Worm (Caenorhabditis elegans) whole organism, late embryonic: ENCODE data around the gene C46F11.5.

Experiments
- F13H6.1 ChIP-seq: sonication (generic microtip); optimal IDR thresholded peaks from 2 replicates; lab custom pipeline; 2016; ENCODE audit warnings: missing genetic modification characterization, missing compliant biosample characterization
- K09A11.1 ChIP-seq: sonication (generic microtip); optimal IDR thresholded peaks from 2 replicates; lab custom pipeline; 2017; ENCODE audit warnings: antibody characterized with exemption, mild to moderate bottlenecking, missing genetic modification characterization, missing compliant biosample characterization; ENCODE audit not compliant: insufficient read depth
- ceh-30 ChIP-seq: fragments of 150-350 bp; optimal IDR thresholded peaks from 2 replicates; lab custom pipeline; 2014; ENCODE audit warnings: missing biosample characterization, missing genetic modification characterization
- dmd-4 ChIP-seq: sonication (generic microtip); optimal IDR thresholded peaks from 2 replicates; lab custom pipeline; 2016; ENCODE audit warnings: borderline replicate concordance, missing genetic modification characterization, missing compliant biosample characterization
- eyg-1 ChIP-seq: sonication (generic microtip); optimal IDR thresholded peaks from 2 replicates; lab custom pipeline; 2016; ENCODE audit warnings: missing genotype, missing genetic modification characterization, missing compliant biosample characterization
- hlh-15 ChIP-seq: sonication (generic microtip); optimal IDR thresholded peaks from 2 replicates; lab custom pipeline; 2016; ENCODE audit warnings: missing genetic modification characterization, missing compliant biosample characterization
- hlh-6 ChIP-seq: sonication (generic microtip); optimal IDR thresholded peaks from 2 replicates; lab custom pipeline; 2016; ENCODE audit warnings: missing genotype, missing genetic modification characterization, missing compliant biosample characterization
- hlh-8 ChIP-seq: sonication (generic microtip); optimal IDR thresholded peaks from 2 replicates; lab custom pipeline; 2016; ENCODE audit warnings: missing genotype, missing genetic modification characterization, missing compliant biosample characterization
- mec-3 ChIP-seq: sonication (generic microtip); optimal IDR thresholded peaks from 2 replicates; lab custom pipeline; 2016; ENCODE audit warnings: borderline replicate concordance, missing genetic modification characterization, missing compliant biosample characterization
- nhr-11 ChIP-seq: fragments of 150-350 bp; optimal IDR thresholded peaks from 2 replicates; lab custom pipeline; 2014; ENCODE audit warnings: missing biosample characterization, missing genetic modification characterization
- pha-4 ChIP-seq: fragments of 150-350 bp; optimal IDR thresholded peaks from 2 replicates; lab custom pipeline; 2018; ENCODE audit warnings: missing biosample characterization, missing genetic modification reagents, missing genetic modification characterization
- rnt-1 ChIP-seq: sonication (generic microtip); optimal IDR thresholded peaks from 2 replicates; lab custom pipeline; 2016; ENCODE audit warnings: missing genetic modification characterization, missing compliant biosample characterization
- syd-9 ChIP-seq: sonication (generic microtip); optimal IDR thresholded peaks from 2 replicates; lab custom pipeline; 2016; ENCODE audit warnings: mild to moderate bottlenecking, missing genetic modification characterization, moderate library complexity, missing compliant biosample characterization
- tbx-2 ChIP-seq: sonication (generic microtip); optimal IDR thresholded peaks from 2 replicates; lab custom pipeline; 2016; ENCODE audit warnings: missing genetic modification characterization, missing compliant biosample characterization

DNA sequence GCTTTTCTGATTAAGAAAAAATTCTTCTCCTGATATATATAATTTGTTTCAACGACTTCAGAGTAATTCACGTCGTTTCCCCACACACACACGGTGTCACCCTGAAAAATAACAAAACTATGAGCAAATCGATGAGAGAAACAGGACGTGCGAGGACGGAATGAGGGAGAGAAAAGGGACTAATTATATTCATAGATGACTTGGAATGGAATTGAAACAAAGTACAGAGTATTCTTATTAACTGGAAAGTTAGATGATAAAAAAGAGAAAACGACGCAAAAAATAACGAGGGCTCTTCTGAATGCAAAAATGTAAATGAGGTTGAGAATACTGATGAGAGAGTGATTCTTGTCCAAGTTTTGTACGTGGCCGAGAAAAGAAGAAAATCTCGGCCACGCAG, 12.9 kb upstream of the C46F11.5 start, which contains the start of gene C46F11.6:
- TF ChIP-seq nhr-11 (tag; lab: Kevin White, UChicago) (no peak), ceh-30 (tag; lab: Kevin White, UChicago) (no peak), syd-9 (no peak), rnt-1 (tag; lab: Kevin White, UChicago) (no peak), eyg-1 (tag; lab: Kevin White, UChicago) (no peak), mec-3 (tag; lab: Kevin White, UChicago) (no peak), hlh-8 (tag; lab: Kevin White, UChicago) (no peak), pha-4 (tag; lab: Kevin White, UChicago) (no peak), F13H6.1 (tag; lab: Kevin White, UChicago) (no peak), tbx-2 (no peak), hlh-15 (tag; lab: Kevin White, UChicago) (no peak), K09A11.1 (tag; lab: Kevin White, UChicago) (no peak), hlh-6 (tag; lab: Kevin White, UChicago) (no peak), dmd-4 (tag; lab: Kevin White, UChicago) (no peak)
